ENCODE assay signal across 2 fruit fly cellular contexts in the genomic region with DNA sequence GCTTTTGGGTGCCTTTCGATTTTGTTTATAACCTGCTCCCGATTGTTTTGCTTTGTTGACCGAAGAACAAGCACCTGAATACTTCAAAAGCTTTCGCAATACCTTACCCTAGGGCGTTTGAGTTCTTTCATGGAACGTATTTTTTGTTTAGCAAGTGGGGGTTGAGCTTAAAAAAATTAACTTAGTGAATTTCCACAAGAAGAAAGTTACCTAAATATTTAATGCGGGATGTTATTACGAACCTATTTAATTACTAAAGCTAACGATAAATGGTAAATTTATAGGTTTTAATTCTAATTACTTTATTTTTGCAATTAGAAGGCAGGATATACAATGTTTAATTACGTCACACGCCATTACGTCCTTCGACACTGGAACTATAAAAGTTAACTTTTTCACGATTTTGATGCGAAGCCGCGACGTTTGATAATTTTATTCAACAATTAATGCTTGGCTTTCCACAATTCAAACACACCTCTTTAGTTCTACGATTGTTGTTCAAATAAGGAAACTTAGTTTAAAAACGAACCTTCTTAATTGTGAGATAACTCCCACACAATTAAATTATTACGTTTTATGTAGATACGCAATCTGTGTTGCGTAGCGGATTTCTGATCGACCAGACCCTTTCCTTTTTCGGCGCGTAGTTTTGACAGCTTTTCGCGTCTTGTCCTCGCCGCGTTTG.
TF ChIP-seq lines count a peak whose summit lies in the region.

No protein-coding gene starts in this region.

TF ChIP-seq in whole organism, embryonic, 481 proteins besides CTCF, POLR2A, EP300 and RAD21 (continued from another document and continues in another):
- TF ChIP-seq Nf-YB (GFP tag; optimal IDR thresholded peaks at IDR 0.05; lab: Kevin White, UChicago) (no peak), CG3847 (GFP tag; IDR thresholded peaks at IDR 0.05; lab: Robert Waterston, UW) (peak; percentile 4; the same call in 1 of the 2 replicates), CG18476 (GFP tag; optimal IDR thresholded peaks at IDR 0.05; lab: Kevin White, UChicago) (peak; percentile 16), kni (GFP tag; optimal IDR thresholded peaks at IDR 0.05; lab: Kevin White, UChicago) (no peak), seq (GFP tag; IDR thresholded peaks at IDR 0.05; lab: Robert Waterston, UW) (no peak), nmo (GFP tag; optimal IDR thresholded peaks at IDR 0.05; lab: Kevin White, UChicago) (peak; percentile 30), cas (GFP tag; IDR thresholded peaks at IDR 0.05; lab: Robert Waterston, UW) (0 out of 2 replicates have a peak, but pooled peaks have one; percentile 15), CG32772 (GFP tag; IDR thresholded peaks at IDR 0.05; lab: Robert Waterston, UW) (no peak), Rfx (GFP tag; IDR thresholded peaks at IDR 0.05; lab: Robert Waterston, UW) (peak; percentile 76), sob (GFP tag; IDR thresholded peaks at IDR 0.05; lab: Robert Waterston, UW) (peak; percentile 23; the same call in 1 of the 2 replicates), br (optimal IDR thresholded peaks at IDR 0.05; lab: Kevin White, UChicago) (no peak), run (tag; optimal IDR thresholded peaks at IDR 0.05; lab: Kevin White, UChicago) (no peak), CG4424 (GFP tag; optimal IDR thresholded peaks at IDR 0.05; lab: Kevin White, UChicago) (peak; percentile 1), odd (GFP tag; optimal IDR thresholded peaks at IDR 0.05; lab: Kevin White, UChicago) (no peak), CG31365 (tag; optimal IDR thresholded peaks at IDR 0.05; lab: Kevin White, UChicago) (no peak), Antp (GFP tag; optimal IDR thresholded peaks at IDR 0.05; lab: Kevin White, UChicago) (peak; percentile 32), CG12744 (GFP tag; optimal IDR thresholded peaks at IDR 0.05; lab: Kevin White, UChicago) (no peak), CG17385 (GFP tag; optimal IDR thresholded peaks at IDR 0.05; lab: Kevin White, UChicago) (no peak), caup (GFP tag; optimal IDR thresholded peaks at IDR 0.05; lab: Kevin White, UChicago; ENCODE audit: severe bottlenecking) (no peak), Elba2 (GFP tag; optimal IDR thresholded peaks at IDR 0.05; lab: Kevin White, UChicago) (no peak), CrebB (tag; optimal IDR thresholded peaks at IDR 0.05; lab: Kevin White, UChicago) (no peak), grau (tag; optimal IDR thresholded peaks at IDR 0.05; lab: Kevin White, UChicago) (peak; percentile 38), CG9727 (GFP tag; optimal IDR thresholded peaks at IDR 0.05; lab: Kevin White, UChicago) (peak; percentile 56), CG10543 (GFP tag; optimal IDR thresholded peaks at IDR 0.05; lab: Kevin White, UChicago) (no peak), CG8281 (tag; optimal IDR thresholded peaks at IDR 0.05; lab: Kevin White, UChicago) (no peak), CG7786 (GFP tag; optimal IDR thresholded peaks at IDR 0.05; lab: Kevin White, UChicago) (peak; percentile 21), eyg (GFP tag; optimal IDR thresholded peaks at IDR 0.05; lab: Kevin White, UChicago) (peak; percentile 8), CG2202 (tag; optimal IDR thresholded peaks at IDR 0.05; lab: Kevin White, UChicago) (no peak), Mrtf (GFP tag; IDR thresholded peaks at IDR 0.05; lab: Robert Waterston, UW) (0 out of 3 replicates have a peak, but pooled peaks have one; percentile 26), scrt (GFP tag; optimal IDR thresholded peaks at IDR 0.05; lab: Kevin White, UChicago) (no peak), CG15269 (tag; optimal IDR thresholded peaks at IDR 0.05; lab: Kevin White, UChicago) (peak; percentile 46), CG5245 (GFP tag; optimal IDR thresholded peaks at IDR 0.05; lab: Kevin White, UChicago) (no peak), Gug (GFP tag; IDR thresholded peaks at IDR 0.05; lab: Robert Waterston, UW) (peak; percentile 56; the same call in 2 of the 4 replicates), Hr39 (optimal IDR thresholded peaks at IDR 0.05; lab: Kevin White, UChicago) (no peak), Max (GFP tag; optimal IDR thresholded peaks at IDR 0.05; lab: Kevin White, UChicago) (no peak), vfl (GFP tag; optimal IDR thresholded peaks at IDR 0.05; lab: Kevin White, UChicago) (peak; percentile 2), CG9609 (GFP tag; optimal IDR thresholded peaks at IDR 0.05; lab: Kevin White, UChicago) (peak; percentile 1), cwo (GFP tag; optimal IDR thresholded peaks at IDR 0.05; lab: Kevin White, UChicago) (peak; percentile 5), row (GFP tag; IDR thresholded peaks at IDR 0.05; lab: Robert Waterston, UW) (peak; percentile 58), CG1602 (GFP tag; optimal IDR thresholded peaks at IDR 0.05; lab: Kevin White, UChicago) (no peak), CG14441 (GFP tag; IDR thresholded peaks at IDR 0.05; lab: Robert Waterston, UW) (no peak), Trl (optimal IDR thresholded peaks at IDR 0.05; lab: Kevin White, UChicago) (no peak), Trl (GFP tag; optimal IDR thresholded peaks at IDR 0.05; lab: Kevin White, UChicago) (no peak), CG1832 (GFP tag; optimal IDR thresholded peaks at IDR 0.05; lab: Kevin White, UChicago) (no peak), Chrac-16 (GFP tag; optimal IDR thresholded peaks at IDR 0.05; lab: Kevin White, UChicago) (no peak), mld (GFP tag; IDR thresholded peaks at IDR 0.05; lab: Robert Waterston, UW; ENCODE audit: partially characterized antibody) (no peak), B-H1 (GFP tag; IDR thresholded peaks at IDR 0.05; lab: Robert Waterston, UW) (no peak), sisA (GFP tag; IDR thresholded peaks at IDR 0.05; lab: Robert Waterston, UW) (no peak), pros (GFP tag; optimal IDR thresholded peaks at IDR 0.05; lab: Kevin White, UChicago) (no peak), slbo (GFP tag; IDR thresholded peaks at IDR 0.05; lab: Robert Waterston, UW) (peak; percentile 75), aop (GFP tag; IDR thresholded peaks at IDR 0.05; lab: Robert Waterston, UW) (no peak), dmrt99B (tag; optimal IDR thresholded peaks at IDR 0.05; lab: Kevin White, UChicago) (no peak), Dp (GFP tag; optimal IDR thresholded peaks at IDR 0.05; lab: Kevin White, UChicago) (no peak), CG15073 (GFP tag; optimal IDR thresholded peaks at IDR 0.05; lab: Kevin White, UChicago) (no peak), CG8944 (GFP tag; optimal IDR thresholded peaks at IDR 0.05; lab: Kevin White, UChicago) (no peak), chm (GFP tag; IDR thresholded peaks at IDR 0.05; lab: Robert Waterston, UW) (no peak), shn (GFP tag; optimal IDR thresholded peaks at IDR 0.05; lab: Kevin White, UChicago) (peak; percentile 7), CG1792 (GFP tag; optimal IDR thresholded peaks at IDR 0.05; lab: Kevin White, UChicago) (peak; percentile 23), CG15514 (GFP tag; optimal IDR thresholded peaks at IDR 0.05; lab: Kevin White, UChicago) (peak; percentile 25), al (GFP tag; IDR thresholded peaks at IDR 0.05; lab: Robert Waterston, UW) (0 out of 2 replicates have a peak, but pooled peaks have one; percentile 7), CG18764 (GFP tag; optimal IDR thresholded peaks at IDR 0.05; lab: Kevin White, UChicago) (no peak), H15 (GFP tag; IDR thresholded peaks at IDR 0.05; lab: Robert Waterston, UW) (no peak), E2f1 (GFP tag; IDR thresholded peaks at IDR 0.05; lab: Robert Waterston, UW) (no peak)

TF ChIP-seq in whole organism, prepupa, 60 proteins besides CTCF, POLR2A, EP300 and RAD21 (continued from another document):
- TF ChIP-seq CG3032 (tag; optimal IDR thresholded peaks at IDR 0.05; lab: Kevin White, UChicago): peak; percentile 22
